Worm (Caenorhabditis elegans): ENCODE results near the gene Y50D4B.4.

Gene Y50D4B.4

ce11 chrV:1092359-1092758 lies at the start of gene Y50D4B.4:
Gene Y50D4B.4, plus strand, starts transcription at chrV:1092659.
- TF ChIP-seq zip-5 (tag; optimal IDR thresholded peaks at IDR 0.05) (no peak), pqm-1 (tag; optimal IDR thresholded peaks at IDR 0.05) (no peak), pha-2 (tag; optimal IDR thresholded peaks at IDR 0.05) (no peak), hlh-30 (tag; optimal IDR thresholded peaks at IDR 0.05; ENCODE audit: insufficient read depth) (no peak), ahr-1 (tag; optimal IDR thresholded peaks at IDR 0.05) (no peak), odd-2 (tag; optimal IDR thresholded peaks at IDR 0.05) (no peak), pha-4 (tag; optimal IDR thresholded peaks at IDR 0.05) (no peak), ceh-31 (tag; optimal IDR thresholded peaks at IDR 0.05) (no peak), dve-1 (tag; optimal IDR thresholded peaks at IDR 0.05) (no peak), ets-4 (tag; optimal IDR thresholded peaks at IDR 0.05) (no peak), tbx-2 (tag; optimal IDR thresholded peaks at IDR 0.05) (no peak), ceh-6 (GFP tag; optimal IDR thresholded peaks at IDR 0.05) (no peak), mec-3 (tag; optimal IDR thresholded peaks at IDR 0.05; ENCODE audit: borderline replicate concordance) (no peak), C38D4.7 (GFP tag; optimal IDR thresholded peaks at IDR 0.05) (no peak), ceh-18 (tag; optimal IDR thresholded peaks at IDR 0.05) (no peak), ceh-14 (tag; optimal IDR thresholded peaks at IDR 0.05) (no peak), lin-11 (tag; optimal IDR thresholded peaks at IDR 0.05) (no peak), ttx-3 (tag; optimal IDR thresholded peaks at IDR 0.05) (no peak)

DNA sequence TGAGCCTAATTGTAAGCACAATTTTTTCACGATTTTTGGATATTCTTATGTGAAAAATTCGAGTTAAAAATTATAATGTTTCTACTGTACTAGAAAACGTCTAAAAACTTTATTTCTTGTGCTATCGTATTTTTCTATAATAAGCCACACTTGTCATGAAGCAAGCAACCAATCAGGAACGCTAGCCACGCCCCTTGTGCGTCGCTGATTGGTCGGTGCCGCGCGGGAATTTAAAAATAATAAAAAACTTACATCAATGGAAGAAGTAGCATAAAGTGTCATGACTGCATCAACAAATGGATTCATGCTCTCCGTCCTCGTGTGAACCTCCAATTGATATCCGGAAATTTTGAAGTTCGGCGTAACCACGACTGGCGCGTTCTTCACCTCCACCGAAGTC lies 45.2 kb upstream of the Y50D4B.4 start:
- no peak for TF ChIP-seq ceh-48 (tag; optimal IDR thresholded peaks at IDR 0.05)
- peak; percentile 69 for TF ChIP-seq nfya-1 (tag; optimal IDR thresholded peaks at IDR 0.05)

ce11 chrV:1048482-1048881 lies 44.0 kb upstream of the Y50D4B.4 start, which contains the start of gene nra-4:
Gene nra-4, minus strand, starts transcription at chrV:1048582.
- TF ChIP-seq fkh-10 (GFP tag; optimal IDR thresholded peaks at IDR 0.05) (no peak), npax-4 (tag; optimal IDR thresholded peaks at IDR 0.05) (no peak), ets-4 (tag; optimal IDR thresholded peaks at IDR 0.05) (no peak), hlh-30 (tag; optimal IDR thresholded peaks at IDR 0.05; ENCODE audit: insufficient read depth) (no peak), pat-9 (tag; optimal IDR thresholded peaks at IDR 0.05) (no peak), sox-4 (tag; optimal IDR thresholded peaks at IDR 0.05) (no peak), K02D7.2 (tag; optimal IDR thresholded peaks at IDR 0.05) (no peak), ceh-19 (GFP tag; optimal IDR thresholded peaks at IDR 0.05) (no peak), unc-3 (GFP tag; conservative IDR thresholded peaks at IDR 0.05) (no peak), unc-3 (tag; optimal IDR thresholded peaks at IDR 0.05) (no peak)

DNA sequence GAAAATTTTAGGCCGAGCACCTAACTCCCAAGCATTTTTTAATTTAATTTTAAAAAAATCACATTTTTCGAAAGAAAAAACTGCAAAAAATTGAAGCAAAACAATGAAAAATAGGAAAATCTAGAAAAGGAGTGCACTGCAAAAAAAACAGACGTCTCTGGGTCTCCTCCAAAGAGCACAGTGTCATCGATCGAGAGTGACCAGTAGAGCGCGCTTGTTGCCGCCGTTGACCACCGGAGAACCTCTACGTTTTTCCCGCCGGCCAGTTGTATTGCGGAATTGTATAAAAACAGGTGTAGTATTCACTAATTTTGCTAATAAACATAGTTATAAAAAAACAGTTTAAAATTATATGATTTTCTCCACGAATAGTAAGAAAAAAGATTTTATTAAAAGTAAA lies 43.1 kb upstream of the Y50D4B.4 start:
- peak; percentile 23 for TF ChIP-seq ceh-48 (tag; optimal IDR thresholded peaks at IDR 0.05)
- no peak for TF ChIP-seq hlh-15 (tag; optimal IDR thresholded peaks at IDR 0.05)
- TF ChIP-seq unc-55 (GFP tag; optimal IDR thresholded peaks at IDR 0.05) = peak; percentile 30
- peak; percentile 3 for TF ChIP-seq nfya-1 (tag; optimal IDR thresholded peaks at IDR 0.05)
- TF ChIP-seq ceh-6 (GFP tag; optimal IDR thresholded peaks at IDR 0.05) = no peak
- TF ChIP-seq mec-3 (tag; optimal IDR thresholded peaks at IDR 0.05; ENCODE audit: borderline replicate concordance) = no peak
- no peak for TF ChIP-seq ahr-1 (tag; optimal IDR thresholded peaks at IDR 0.05)

DNA sequence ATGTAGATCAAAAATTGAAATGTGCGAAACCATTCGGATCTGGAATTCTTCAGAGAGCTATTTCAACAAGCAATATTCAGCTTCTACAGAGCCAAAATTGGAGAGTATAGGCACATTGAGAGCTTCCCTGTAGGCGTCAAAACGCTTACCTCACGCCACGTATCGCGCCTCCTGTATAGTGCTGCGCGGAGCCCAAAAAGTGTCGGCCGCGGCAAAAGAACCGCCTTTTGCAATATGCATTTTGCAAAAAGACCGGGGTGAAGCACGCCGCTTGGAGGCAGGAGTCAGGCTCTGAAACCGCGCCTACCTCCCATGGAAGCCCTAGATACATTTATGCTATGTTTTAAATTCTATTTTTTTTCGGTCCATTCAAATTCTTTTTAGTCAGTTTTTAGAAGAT lies 40.8 kb upstream of the Y50D4B.4 start:
- TF ChIP-seq hlh-6 (tag; optimal IDR thresholded peaks at IDR 0.05) = no peak
- TF ChIP-seq dve-1 (tag; optimal IDR thresholded peaks at IDR 0.05) = no peak
- TF ChIP-seq fkh-10 (GFP tag; optimal IDR thresholded peaks at IDR 0.05) = no peak
- TF ChIP-seq elt-2 (tag; optimal IDR thresholded peaks at IDR 0.05) = no peak
- TF ChIP-seq ceh-18 (tag; optimal IDR thresholded peaks at IDR 0.05) = no peak
- no peak for TF ChIP-seq unc-3 (GFP tag; conservative IDR thresholded peaks at IDR 0.05)
- TF ChIP-seq unc-3 (tag; optimal IDR thresholded peaks at IDR 0.05) = no peak
- TF ChIP-seq hlh-13 (GFP tag; optimal IDR thresholded peaks at IDR 0.05) = no peak
- no peak for TF ChIP-seq zip-5 (tag; optimal IDR thresholded peaks at IDR 0.05)
- TF ChIP-seq hlh-30 (tag; optimal IDR thresholded peaks at IDR 0.05; ENCODE audit: insufficient read depth) = no peak
- TF ChIP-seq nfya-1 (tag; optimal IDR thresholded peaks at IDR 0.05) = no peak
- TF ChIP-seq ceh-2 (tag; optimal IDR thresholded peaks at IDR 0.05) = no peak
- no peak for TF ChIP-seq ama-1 (optimal IDR thresholded peaks at IDR 0.05)
- no peak for TF ChIP-seq odd-2 (tag; optimal IDR thresholded peaks at IDR 0.05)
- no peak for TF ChIP-seq hlh-15 (tag; optimal IDR thresholded peaks at IDR 0.05)
- no peak for TF ChIP-seq ceh-9 (tag; optimal IDR thresholded peaks at IDR 0.05)
- no peak for TF ChIP-seq fax-1 (tag; optimal IDR thresholded peaks at IDR 0.05)
- no peak for TF ChIP-seq ceh-45 (GFP tag; IDR thresholded peaks at IDR 0.05)

Data from whole organism, late embryonic.